Worm (Caenorhabditis elegans) whole organism, L2 larva: Measurements from ENCODE around the gene srw-20.

Source experiments
- ceh-82 ChIP-seq: fragments of 150-350 bp; optimal IDR thresholded peaks from 2 replicates; lab custom pipeline; 2014; ENCODE audit warnings: missing biosample characterization, missing genetic modification characterization
- elt-1 ChIP-seq: fragments of 150-350 bp; optimal IDR thresholded peaks from 2 replicates; lab custom pipeline; 2014; ENCODE audit warnings: missing biosample characterization, missing genetic modification characterization
- lsy-2 ChIP-seq, 2 experiments: fragments of 150-350 bp in 1 of 2; sonication (generic microtip) in 1 of 2; optimal IDR thresholded peaks; 2 replicates each; lab custom pipeline; 2014 to 2017; ENCODE audit warnings: missing biosample characterization in 2 of 2, missing genetic modification characterization in 2 of 2
- mbf-1 ChIP-seq: sonication (generic microtip); optimal IDR thresholded peaks from 2 replicates; lab custom pipeline; 2017; ENCODE audit warnings: missing biosample characterization, missing genetic modification characterization
- mdl-1 ChIP-seq, 2 experiments: fragments of 150-350 bp in 1 of 2; sonication (generic microtip) in 1 of 2; optimal IDR thresholded peaks; 2 replicates each; lab custom pipeline; 2017; ENCODE audit warnings: missing biosample characterization in 2 of 2, missing genetic modification characterization in 2 of 2
- nhr-237 ChIP-seq: fragments of 150-350 bp; optimal IDR thresholded peaks from 2 replicates; lab custom pipeline; 2014; ENCODE audit warnings: missing biosample characterization, missing genetic modification characterization
- nhr-25 ChIP-seq: fragments of 150-350 bp; sonication (generic microtip); optimal IDR thresholded peaks from 3 replicates; lab custom pipeline; 2014; ENCODE audit warnings: missing biosample characterization, missing genetic modification characterization
- nhr-77 ChIP-seq: fragments of 150-350 bp; optimal IDR thresholded peaks from 2 replicates; lab custom pipeline; 2014; ENCODE audit warnings: missing biosample characterization, missing genetic modification characterization
- skn-1 ChIP-seq: sonication (generic microtip); optimal IDR thresholded peaks from 2 replicates; lab custom pipeline; 2017; ENCODE audit warnings: missing biosample characterization, missing genetic modification characterization
- unc-55 ChIP-seq: fragments of 150-350 bp; sonication (generic microtip); optimal IDR thresholded peaks from 3 replicates; lab custom pipeline; 2014; ENCODE audit warnings: missing biosample characterization, missing genetic modification reagents, missing genetic modification characterization
- ztf-11 ChIP-seq: sonication (generic microtip); optimal IDR thresholded peaks from 2 replicates; lab custom pipeline; 2017; ENCODE audit warnings: missing biosample characterization, missing genetic modification characterization
- ztf-4 ChIP-seq: fragments of 150-350 bp; optimal IDR thresholded peaks from 2 replicates; lab custom pipeline; 2014; ENCODE audit warnings: missing biosample characterization, missing genetic modification characterization

- no peak for TF ChIP-seq ztf-4 (tag; lab: Kevin White, UChicago)
- TF ChIP-seq unc-55 (GFP tag; lab: Kevin White, UChicago): no peak
- no peak for TF ChIP-seq lsy-2 (tag; optimal IDR thresholded peaks at IDR 0.05; lab: Kevin White, UChicago)
- no peak for TF ChIP-seq skn-1
- no peak for TF ChIP-seq ceh-82 (tag; lab: Kevin White, UChicago)
- no peak for TF ChIP-seq ztf-11 (tag; lab: Kevin White, UChicago)
- TF ChIP-seq nhr-77: no peak
- no peak for TF ChIP-seq nhr-25 (tag; lab: Kevin White, UChicago)
- no peak for TF ChIP-seq elt-1 (tag; lab: Kevin White, UChicago)
- TF ChIP-seq nhr-237 (tag; lab: Kevin White, UChicago): no peak
- no peak for TF ChIP-seq mdl-1 (tag; optimal IDR thresholded peaks at IDR 0.05; lab: Kevin White, UChicago)
- no peak for TF ChIP-seq mbf-1 (tag; lab: Kevin White, UChicago)
Observed at ce11 chrV:17064676-17065075, 15.0 kb downstream of the srw-20 start, which contains the start of gene srh-255.
